Worm (Caenorhabditis elegans) whole organism, late embryonic: Measurements from ENCODE around the gene lin-5.

Experiments
- ama-1 ChIP-seq: fragments of 150-350 bp; optimal IDR thresholded peaks from 2 replicates; lab custom pipeline; 2014
- ceh-19 ChIP-seq: fragments of 200-800 bp; sonication (Bioruptor generic); optimal IDR thresholded peaks from 2 replicates; lab custom pipeline; 2018; ENCODE audit warnings: mild to moderate bottlenecking, missing genetic modification characterization, missing compliant biosample characterization
- ceh-24 ChIP-seq: sonication (generic microtip); optimal IDR thresholded peaks from 2 replicates; lab custom pipeline; 2016; ENCODE audit warnings: mild to moderate bottlenecking, missing genetic modification characterization, missing compliant biosample characterization
- ceh-31 ChIP-seq: sonication (generic microtip); optimal IDR thresholded peaks from 2 replicates; lab custom pipeline; 2016; ENCODE audit warnings: missing genetic modification characterization, missing compliant biosample characterization
- ceh-45 ChIP-seq: fragments of 200-800 bp; sonication (Bioruptor generic); IDR thresholded peaks from 2 replicates; pipeline ENCODE4 v1.3.6; 2022; ENCODE audit warnings: missing genetic modification reagents, missing genetic modification characterization, missing compliant biosample characterization
- ceh-48 ChIP-seq: sonication (generic microtip); optimal IDR thresholded peaks from 2 replicates; lab custom pipeline; 2016; ENCODE audit warnings: missing genetic modification characterization, inconsistent platforms, missing compliant biosample characterization
- ceh-6 ChIP-seq: fragments of 200-800 bp; sonication (Bioruptor generic); optimal IDR thresholded peaks from 2 replicates; lab custom pipeline; 2018; ENCODE audit warnings: mild to moderate bottlenecking, missing genetic modification characterization, missing compliant biosample characterization
- ceh-9 ChIP-seq: sonication (generic microtip); optimal IDR thresholded peaks from 2 replicates; lab custom pipeline; 2016; ENCODE audit warnings: mild to moderate bottlenecking, missing genetic modification characterization, inconsistent platforms, missing compliant biosample characterization
- che-1 ChIP-seq: sonication (generic microtip); optimal IDR thresholded peaks from 2 replicates; lab custom pipeline; 2016; ENCODE audit warnings: mild to moderate bottlenecking, missing genetic modification characterization, missing compliant biosample characterization
- dmd-4 ChIP-seq: sonication (generic microtip); optimal IDR thresholded peaks from 2 replicates; lab custom pipeline; 2016; ENCODE audit warnings: borderline replicate concordance, missing genetic modification characterization, missing compliant biosample characterization
- elt-2 ChIP-seq: sonication (generic microtip); optimal IDR thresholded peaks from 2 replicates; lab custom pipeline; 2016; ENCODE audit warnings: missing genetic modification reagents, missing genetic modification characterization, missing compliant biosample characterization
- ets-4 ChIP-seq: sonication (generic microtip); optimal IDR thresholded peaks from 2 replicates; lab custom pipeline; 2016; ENCODE audit warnings: missing genetic modification characterization, missing compliant biosample characterization
- eyg-1 ChIP-seq: sonication (generic microtip); optimal IDR thresholded peaks from 2 replicates; lab custom pipeline; 2016; ENCODE audit warnings: missing genotype, missing genetic modification characterization, missing compliant biosample characterization
- hlh-30 ChIP-seq: sonication (generic microtip); optimal IDR thresholded peaks from 2 replicates; lab custom pipeline; 2017; ENCODE audit warnings: antibody characterized with exemption, missing genetic modification characterization, missing compliant biosample characterization; ENCODE audit not compliant: insufficient read depth
- hlh-6 ChIP-seq: sonication (generic microtip); optimal IDR thresholded peaks from 2 replicates; lab custom pipeline; 2016; ENCODE audit warnings: missing genotype, missing genetic modification characterization, missing compliant biosample characterization
- hlh-8 ChIP-seq: sonication (generic microtip); optimal IDR thresholded peaks from 2 replicates; lab custom pipeline; 2016; ENCODE audit warnings: missing genotype, missing genetic modification characterization, missing compliant biosample characterization
- lin-11 ChIP-seq: fragments of 200-800 bp; sonication (Bioruptor generic); optimal IDR thresholded peaks from 2 replicates; lab custom pipeline; 2018; ENCODE audit warnings: mild to moderate bottlenecking, missing genetic modification characterization, missing compliant biosample characterization
- madf-2 ChIP-seq: sonication (generic microtip); optimal IDR thresholded peaks from 2 replicates; lab custom pipeline; 2017; ENCODE audit warnings: missing genetic modification characterization, missing compliant biosample characterization
- mec-3 ChIP-seq: sonication (generic microtip); optimal IDR thresholded peaks from 2 replicates; lab custom pipeline; 2016; ENCODE audit warnings: borderline replicate concordance, missing genetic modification characterization, missing compliant biosample characterization
- nfya-1 ChIP-seq: sonication (generic microtip); optimal IDR thresholded peaks from 2 replicates; lab custom pipeline; 2017; ENCODE audit warnings: missing genetic modification characterization, mild to moderate bottlenecking, missing compliant biosample characterization, antibody characterized with exemption, moderate library complexity
- nhr-232 ChIP-seq: sonication (generic microtip); optimal IDR thresholded peaks from 2 replicates; lab custom pipeline; 2016; ENCODE audit warnings: missing genetic modification characterization, missing compliant biosample characterization
- pax-1 ChIP-seq: fragments of 150-350 bp; optimal IDR thresholded peaks from 2 replicates; lab custom pipeline; 2014; ENCODE audit warnings: missing biosample characterization, missing genetic modification characterization
- pha-4 ChIP-seq: fragments of 150-350 bp; optimal IDR thresholded peaks from 2 replicates; lab custom pipeline; 2018; ENCODE audit warnings: missing biosample characterization, missing genetic modification reagents, missing genetic modification characterization
- pros-1 ChIP-seq: fragments of 150-350 bp; optimal IDR thresholded peaks from 2 replicates; lab custom pipeline; 2014; ENCODE audit warnings: missing biosample characterization, missing genetic modification reagents, missing genetic modification characterization
- unc-3 ChIP-seq, 2 experiments: fragments of 200-800 bp in 1 of 2; sonication (Bioruptor generic) in 1 of 2; sonication (generic microtip) in 1 of 2; conservative IDR thresholded peaks in 1 of 2; optimal IDR thresholded peaks in 1 of 2; 2 replicates each; pipeline versions ENCODE4 v1.3.6 to Lab custom; 2016 to 2022; ENCODE audit warnings: missing compliant biosample characterization in 2 of 2, missing genetic modification characterization in 2 of 2, missing genetic modification reagents in 1 of 2
- ztf-16 ChIP-seq: sonication (generic microtip); optimal IDR thresholded peaks from 2 replicates; lab custom pipeline; 2017; ENCODE audit warnings: missing genetic modification characterization, missing compliant biosample characterization

The lin-5 gene

DNA sequence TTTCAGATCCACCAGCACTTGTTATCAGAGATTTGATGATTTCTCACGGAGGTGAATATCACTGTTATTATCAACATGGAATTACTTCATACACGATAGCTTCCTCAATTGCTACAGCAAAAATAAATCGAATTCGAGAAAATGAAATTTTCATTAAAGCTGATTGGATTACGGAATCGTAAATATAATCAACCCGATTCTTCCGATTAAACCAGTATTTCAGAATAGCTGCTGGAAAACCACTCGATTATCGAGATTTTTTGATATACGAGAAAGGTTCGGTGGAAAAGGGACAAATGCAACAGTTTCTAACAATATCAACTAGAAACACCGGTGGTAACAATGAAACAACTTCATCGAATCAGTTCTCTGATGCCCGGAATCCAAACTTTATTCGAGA, 41.6 kb downstream of the lin-5 start:
- no peak for TF ChIP-seq che-1 (tag; lab: Kevin White, UChicago)
- TF ChIP-seq nfya-1 (tag; lab: Kevin White, UChicago) = no peak
- no peak for TF ChIP-seq ceh-31 (tag; lab: Kevin White, UChicago)
- no peak for TF ChIP-seq nhr-232 (tag; lab: Kevin White, UChicago)
- TF ChIP-seq elt-2 (tag; lab: Kevin White, UChicago) = no peak
- no peak for TF ChIP-seq ceh-24
- no peak for TF ChIP-seq ceh-9 (tag; lab: Kevin White, UChicago)
- TF ChIP-seq pax-1 = no peak
- TF ChIP-seq pha-4 (tag; lab: Kevin White, UChicago) = no peak
- TF ChIP-seq ceh-48 (tag; lab: Kevin White, UChicago) = no peak
- TF ChIP-seq ets-4 = no peak
- no peak for TF ChIP-seq hlh-6
- no peak for TF ChIP-seq ama-1 (lab: Kevin White, UChicago)
- no peak for TF ChIP-seq madf-2
- TF ChIP-seq mec-3 = no peak
- no peak for TF ChIP-seq ceh-45 (GFP tag; lab: Robert Waterston, UW)
- no peak for TF ChIP-seq ceh-19 (GFP tag; lab: Kevin White, UChicago)
- TF ChIP-seq hlh-8 (tag; lab: Kevin White, UChicago) = no peak
- TF ChIP-seq ceh-6 (GFP tag; lab: Kevin White, UChicago) = no peak
- no peak for TF ChIP-seq ztf-16

DNA sequence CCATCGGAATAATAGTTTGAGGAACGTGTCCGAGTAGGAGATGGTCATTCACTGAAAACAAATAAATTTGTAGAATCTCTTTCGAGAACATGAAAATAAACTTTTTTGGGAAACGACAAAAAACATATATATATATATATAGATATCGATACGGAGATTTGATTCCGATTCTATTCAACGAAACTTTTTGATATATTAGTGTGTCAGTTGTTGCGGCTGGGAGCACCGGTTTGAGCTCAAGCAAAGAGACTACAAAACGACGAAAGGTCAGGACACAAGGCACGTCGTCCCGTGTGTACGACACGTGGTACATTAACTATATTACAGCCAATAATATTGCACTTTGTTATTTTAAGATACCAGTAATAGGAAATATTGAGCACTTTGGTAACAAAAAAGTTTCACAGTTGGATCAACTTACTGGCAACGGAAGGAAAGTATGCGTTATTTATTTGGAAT, 47.2 kb downstream of the lin-5 start, which contains the start of gene best-23:
Gene best-23 (minus strand): TSS at position 51 of the 459 bp plus-strand sequence.
- TF ChIP-seq hlh-30 (tag; lab: Kevin White, UChicago) (no peak), hlh-6 (no peak)
- TF ChIP-seq, all 69 proteins: peak for 0

DNA sequence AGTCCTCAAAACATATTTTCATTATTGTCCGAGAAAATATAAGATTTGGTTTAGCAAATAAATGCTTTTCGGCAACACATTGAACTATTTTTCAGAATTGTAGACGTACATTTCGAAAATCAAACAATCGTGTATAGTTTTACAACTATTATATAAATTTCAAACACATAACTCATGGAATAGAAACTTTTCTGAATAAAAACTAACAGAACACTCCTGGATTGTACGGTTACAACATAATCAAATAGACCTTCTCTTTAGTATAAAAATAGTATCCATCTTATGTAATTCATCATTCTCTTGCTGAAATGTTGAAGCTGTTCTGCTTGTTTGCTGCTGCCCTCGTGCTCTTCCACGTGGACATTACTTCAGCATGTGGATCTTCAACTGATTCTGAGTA, 50.6 kb downstream of the lin-5 start, which contains the start of gene ZK675.4:
Gene ZK675.4 (plus strand): TSS at position 301 of the 400 bp plus-strand sequence.
- no peak for TF ChIP-seq unc-3 (GFP tag; conservative IDR thresholded peaks at IDR 0.05; lab: Robert Waterston, UW)
- TF ChIP-seq unc-3 (tag; optimal IDR thresholded peaks at IDR 0.05; lab: Kevin White, UChicago) = no peak
- TF ChIP-seq eyg-1 = no peak
- no peak for TF ChIP-seq dmd-4 (tag; lab: Kevin White, UChicago)
- no peak for TF ChIP-seq che-1 (tag; lab: Kevin White, UChicago)
- TF ChIP-seq pros-1 (tag; lab: Kevin White, UChicago) = no peak
- TF ChIP-seq ceh-19 (GFP tag; lab: Kevin White, UChicago) = no peak
- no peak for TF ChIP-seq lin-11 (tag; lab: Kevin White, UChicago)
- TF ChIP-seq, all 69 proteins: peak for 0
